Fruit fly (Drosophila melanogaster) whole organism, prepupa: ENCODE data around the gene CG2604.
A peak's percentile ranks its signal among the peaks of the same experiment; 100 is the strongest.

Source experiments
- Blimp-1 ChIP-seq: fragments of 200-800 bp; sonication (Bioruptor generic); optimal IDR thresholded peaks from 3 replicates; lab custom pipeline; 2017; ENCODE audit warnings: missing biosample characterization, missing genetic modification characterization, mild to moderate bottlenecking, moderate library complexity, missing genetic modification reagents
- CG10631 ChIP-seq: fragments of 200-800 bp; sonication (Bioruptor generic); optimal IDR thresholded peaks from 2 replicates; lab custom pipeline; 2016; ENCODE audit warnings: missing biosample characterization, missing genetic modification characterization
- CG10669 ChIP-seq: fragments of 200-800 bp; sonication (Bioruptor generic); optimal IDR thresholded peaks from 3 replicates; lab custom pipeline; 2018; ENCODE audit warnings: missing biosample characterization, mild to moderate bottlenecking, missing genetic modification characterization, moderate library complexity
- CG11294 ChIP-seq: fragments of 200-800 bp; sonication (Bioruptor generic); IDR thresholded peaks from 2 replicates; pipeline ENCODE4 v1.3.6; 2022; ENCODE audit warnings: missing biosample characterization, missing genetic modification characterization
- CG11762 ChIP-seq: fragments of 200-800 bp; sonication (Bioruptor generic); optimal IDR thresholded peaks from 3 replicates; lab custom pipeline; 2016; ENCODE audit warnings: missing biosample characterization, missing genetic modification characterization; ENCODE audit not compliant: insufficient read depth
- CG15336 ChIP-seq: fragments of 200-800 bp; sonication (Bioruptor generic); IDR thresholded peaks from 2 replicates; pipeline ENCODE4 v1.3.6; 2022; ENCODE audit warnings: missing biosample characterization, missing genetic modification characterization
- CG3032 ChIP-seq: fragments of 200-800 bp; optimal IDR thresholded peaks from 2 replicates; lab custom pipeline; 2019; ENCODE audit warnings: missing biosample characterization, mild to moderate bottlenecking, missing genetic modification characterization, moderate library complexity
- CG31627 ChIP-seq: fragments of 200-800 bp; sonication (Bioruptor generic); optimal IDR thresholded peaks from 3 replicates; lab custom pipeline; 2016; ENCODE audit warnings: missing biosample characterization, missing genetic modification characterization
- CG32006 ChIP-seq: fragments of 200-800 bp; sonication (Bioruptor generic); optimal IDR thresholded peaks from 3 replicates; lab custom pipeline; 2017; ENCODE audit warnings: missing biosample characterization, mild to moderate bottlenecking, missing genetic modification characterization
- CG34406 ChIP-seq: fragments of 200-800 bp; sonication (Bioruptor generic); optimal IDR thresholded peaks from 3 replicates; lab custom pipeline; 2016; ENCODE audit warnings: missing biosample characterization, missing genetic modification characterization
- CG3919 ChIP-seq: fragments of 200-800 bp; sonication (Bioruptor generic); optimal IDR thresholded peaks from 3 replicates; lab custom pipeline; 2016; ENCODE audit warnings: missing biosample characterization, missing genetic modification characterization
- CG4318 ChIP-seq: fragments of 200-800 bp; sonication (Bioruptor generic); optimal IDR thresholded peaks from 3 replicates; lab custom pipeline; 2017; ENCODE audit warnings: missing biosample characterization, mild to moderate bottlenecking, missing genetic modification characterization
- CG6163 ChIP-seq: fragments of 200-800 bp; sonication (Bioruptor generic); IDR thresholded peaks from 3 replicates; pipeline ENCODE4 v1.3.6; 2022; ENCODE audit warnings: missing biosample characterization, missing genetic modification characterization
- CG6792 ChIP-seq: fragments of 200-800 bp; sonication (Bioruptor generic); optimal IDR thresholded peaks from 3 replicates; lab custom pipeline; 2016; ENCODE audit warnings: missing biosample characterization, missing genetic modification characterization
- CG6808 ChIP-seq: fragments of 200-800 bp; sonication (Bioruptor generic); optimal IDR thresholded peaks from 3 replicates; lab custom pipeline; 2017; ENCODE audit warnings: missing biosample characterization, missing genetic modification characterization, mild to moderate bottlenecking, moderate library complexity, missing genetic modification reagents
- CG6854 ChIP-seq: fragments of 200-800 bp; sonication (Bioruptor generic); optimal IDR thresholded peaks from 2 replicates; lab custom pipeline; 2017; ENCODE audit warnings: missing biosample characterization, mild to moderate bottlenecking, missing genetic modification characterization
- CG8119 ChIP-seq: fragments of 200-800 bp; sonication (Bioruptor generic); IDR thresholded peaks from 3 replicates; pipeline ENCODE4 v1.3.6; 2022; ENCODE audit warnings: missing biosample characterization, missing genetic modification characterization
- CG8319 ChIP-seq: fragments of 200-800 bp; sonication (Bioruptor generic); optimal IDR thresholded peaks from 3 replicates; lab custom pipeline; 2016; ENCODE audit warnings: missing biosample characterization, missing genetic modification characterization
- Eip75B ChIP-seq: fragments of 200-800 bp; sonication (Bioruptor generic); optimal IDR thresholded peaks from 3 replicates; lab custom pipeline; 2016; ENCODE audit warnings: missing biosample characterization, missing genetic modification characterization
- Eip93F ChIP-seq: fragments of 200-800 bp; sonication (Bioruptor generic); optimal IDR thresholded peaks from 2 replicates; lab custom pipeline; 2016; ENCODE audit warnings: missing biosample characterization, mild to moderate bottlenecking, missing genetic modification characterization
- Ets21C ChIP-seq: fragments of 200-800 bp; sonication (Bioruptor generic); optimal IDR thresholded peaks from 3 replicates; lab custom pipeline; 2016; ENCODE audit warnings: missing biosample characterization, missing genetic modification characterization
- Ets96B ChIP-seq: fragments of 200-800 bp; optimal IDR thresholded peaks from 2 replicates; lab custom pipeline; 2019; ENCODE audit warnings: missing biosample characterization, mild to moderate bottlenecking, missing genetic modification characterization, moderate library complexity
- Gug ChIP-seq: fragments of 200-800 bp; sonication (Bioruptor generic); IDR thresholded peaks from 2 replicates; pipeline ENCODE4 v1.3.6; 2022; ENCODE audit warnings: missing biosample characterization, missing genetic modification characterization
- Hr38 ChIP-seq: sonication (Bioruptor generic); optimal IDR thresholded peaks from 2 replicates; lab custom pipeline; 2016; ENCODE audit warnings: missing biosample characterization, missing genetic modification characterization
- Hr39 ChIP-seq: fragments of 200-800 bp; sonication (Bioruptor generic); optimal IDR thresholded peaks from 2 replicates; lab custom pipeline; 2016; ENCODE audit warnings: missing biosample characterization, missing genetic modification characterization
- Lpt ChIP-seq: fragments of 200-800 bp; sonication (Bioruptor generic); optimal IDR thresholded peaks from 3 replicates; lab custom pipeline; 2016; ENCODE audit warnings: missing biosample characterization, missing genetic modification characterization
- Met ChIP-seq: fragments of 200-800 bp; sonication (Bioruptor generic); optimal IDR thresholded peaks from 3 replicates; lab custom pipeline; 2016; ENCODE audit warnings: missing biosample characterization, missing genetic modification characterization
- OdsH ChIP-seq: fragments of 200-800 bp; sonication (Bioruptor generic); optimal IDR thresholded peaks from 3 replicates; lab custom pipeline; 2016; ENCODE audit warnings: missing biosample characterization, missing genetic modification characterization
- Sox102F ChIP-seq: fragments of 200-800 bp; sonication (Bioruptor generic); optimal IDR thresholded peaks from 2 replicates; lab custom pipeline; 2016; ENCODE audit warnings: missing biosample characterization, mild to moderate bottlenecking, missing genetic modification characterization
- Sox14 ChIP-seq: fragments of 200-800 bp; sonication (Bioruptor generic); optimal IDR thresholded peaks from 3 replicates; lab custom pipeline; 2016; ENCODE audit warnings: missing biosample characterization, missing genetic modification characterization
- Sox15 ChIP-seq: fragments of 200-800 bp; sonication (Bioruptor generic); optimal IDR thresholded peaks from 3 replicates; lab custom pipeline; 2016; ENCODE audit warnings: missing biosample characterization, missing genetic modification characterization
- achi ChIP-seq: fragments of 200-800 bp; sonication (Bioruptor generic); optimal IDR thresholded peaks from 3 replicates; lab custom pipeline; 2016; ENCODE audit warnings: missing biosample characterization, missing genetic modification characterization
- acj6 ChIP-seq: fragments of 200-800 bp; sonication (Bioruptor generic); optimal IDR thresholded peaks from 3 replicates; lab custom pipeline; 2016; ENCODE audit warnings: missing biosample characterization, missing genetic modification characterization
- dsx ChIP-seq: fragments of 200-800 bp; optimal IDR thresholded peaks from 3 replicates; lab custom pipeline; 2019; ENCODE audit warnings: missing biosample characterization, mild to moderate bottlenecking, missing genetic modification characterization, moderate library complexity; ENCODE audit not compliant: poor library complexity, severe bottlenecking
- esn ChIP-seq: fragments of 200-800 bp; sonication (Bioruptor generic); optimal IDR thresholded peaks from 2 replicates; lab custom pipeline; 2016; ENCODE audit warnings: missing biosample characterization, mild to moderate bottlenecking, missing genetic modification characterization, moderate library complexity
- fd85E ChIP-seq: fragments of 200-800 bp; sonication (Bioruptor generic); optimal IDR thresholded peaks from 3 replicates; lab custom pipeline; 2016; ENCODE audit warnings: missing biosample characterization, missing genetic modification characterization
- fkh ChIP-seq: fragments of 200-800 bp; sonication (Bioruptor generic); optimal IDR thresholded peaks from 3 replicates; lab custom pipeline; 2017; ENCODE audit warnings: missing biosample characterization, mild to moderate bottlenecking, missing genetic modification characterization, moderate library complexity
- lz ChIP-seq: fragments of 200-800 bp; sonication (Bioruptor generic); optimal IDR thresholded peaks from 3 replicates; lab custom pipeline; 2016; ENCODE audit warnings: missing biosample characterization, missing genetic modification characterization
- net ChIP-seq: fragments of 200-800 bp; sonication (Bioruptor generic); optimal IDR thresholded peaks from 3 replicates; lab custom pipeline; 2016; ENCODE audit warnings: missing biosample characterization, missing genetic modification characterization
- pdm3 ChIP-seq: fragments of 200-800 bp; sonication (Bioruptor generic); optimal IDR thresholded peaks from 3 replicates; lab custom pipeline; 2016; ENCODE audit warnings: missing biosample characterization, missing genetic modification characterization
- salr ChIP-seq, 2 experiments: fragments of 200-800 bp; sonication (Bioruptor generic); optimal IDR thresholded peaks; 3 replicates each; lab custom pipeline; 2016 to 2018; ENCODE audit warnings: missing biosample characterization in 2 of 2, missing genetic modification characterization in 2 of 2, mild to moderate bottlenecking in 1 of 2
- svp ChIP-seq: fragments of 200-800 bp; sonication (Bioruptor generic); peaks from one replicate; lab custom pipeline; 2016; ENCODE audit warnings: missing biosample characterization, missing genetic modification characterization
- topi ChIP-seq: fragments of 200-800 bp; sonication (Bioruptor generic); optimal IDR thresholded peaks from 3 replicates; lab custom pipeline; 2016; ENCODE audit warnings: missing biosample characterization, missing genetic modification characterization

The CG2604 gene

DNA sequence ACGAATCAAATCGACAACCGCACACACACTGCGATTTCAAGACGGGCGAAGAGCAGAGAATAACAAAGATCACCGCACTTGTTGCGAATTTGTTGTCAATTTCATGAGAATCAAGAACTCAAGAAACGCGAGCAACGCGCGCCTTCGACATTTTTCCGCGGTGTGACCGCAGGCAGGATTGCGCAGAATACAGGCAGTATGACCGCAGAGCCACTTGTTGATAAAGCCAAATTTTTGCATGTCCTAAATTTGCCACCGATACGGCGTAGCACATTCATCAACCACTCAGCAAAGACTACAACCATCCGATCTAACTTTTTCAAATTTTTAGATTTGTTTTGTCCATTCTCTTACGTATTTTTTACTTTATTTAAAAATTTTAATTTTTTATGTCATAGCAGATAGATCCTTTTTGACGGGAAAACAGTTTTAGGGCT, 5.9 kb downstream of the CG2604 start, which contains the start of gene cno (continued):
- TF ChIP-seq dsx (GFP tag; lab: Kevin White, UChicago) = peak; percentile 49
- no peak for TF ChIP-seq Blimp-1 (GFP tag; lab: Kevin White, UChicago)
- TF ChIP-seq, all 60 proteins: peak for 10

DNA sequence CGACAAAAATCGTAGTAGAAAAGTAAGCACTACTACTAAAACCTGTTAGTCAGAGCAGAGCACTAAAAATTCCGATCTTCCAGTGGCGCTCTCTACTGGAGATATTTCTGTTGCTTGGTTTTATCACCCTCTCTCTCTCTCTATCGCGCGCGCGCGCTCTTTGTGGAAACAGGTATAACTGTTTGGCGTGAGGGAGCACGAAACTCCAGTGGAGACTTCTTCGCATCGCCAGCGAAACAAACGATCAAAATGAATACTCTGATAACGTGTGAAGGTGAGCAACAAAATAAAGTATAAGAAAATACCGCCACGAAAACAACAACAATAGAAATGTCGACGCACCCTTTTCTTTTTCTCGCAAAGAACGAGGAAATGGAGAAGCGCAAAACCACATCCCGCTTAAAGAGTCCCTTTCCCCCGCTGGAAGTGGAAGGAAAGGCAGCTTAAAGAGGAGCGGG, 6.8 kb downstream of the CG2604 start:
- TF ChIP-seq Sox14 (GFP tag; lab: Kevin White, UChicago) = no peak
- TF ChIP-seq Hr38 (GFP tag; lab: Kevin White, UChicago) = no peak
- no peak for TF ChIP-seq CG4318 (GFP tag; lab: Kevin White, UChicago)
- no peak for TF ChIP-seq achi (GFP tag; lab: Kevin White, UChicago)
- no peak for TF ChIP-seq CG10669 (GFP tag; lab: Kevin White, UChicago)
- no peak for TF ChIP-seq acj6
- no peak for TF ChIP-seq CG34406 (GFP tag; lab: Kevin White, UChicago)
- TF ChIP-seq lz (GFP tag; lab: Kevin White, UChicago) = no peak
- no peak for TF ChIP-seq pdm3 (GFP tag; lab: Kevin White, UChicago)
- no peak for TF ChIP-seq topi (GFP tag; lab: Kevin White, UChicago)
- TF ChIP-seq CG11762 (GFP tag; lab: Kevin White, UChicago) = no peak
- no peak for TF ChIP-seq CG10631
- no peak for TF ChIP-seq Ets96B
- no peak for TF ChIP-seq CG8319
- no peak for TF ChIP-seq CG15336 (GFP tag; lab: Robert Waterston, UW)
- TF ChIP-seq Gug (GFP tag; lab: Robert Waterston, UW) = no peak
- TF ChIP-seq CG8119 (GFP tag; lab: Robert Waterston, UW) = no peak

DNA sequence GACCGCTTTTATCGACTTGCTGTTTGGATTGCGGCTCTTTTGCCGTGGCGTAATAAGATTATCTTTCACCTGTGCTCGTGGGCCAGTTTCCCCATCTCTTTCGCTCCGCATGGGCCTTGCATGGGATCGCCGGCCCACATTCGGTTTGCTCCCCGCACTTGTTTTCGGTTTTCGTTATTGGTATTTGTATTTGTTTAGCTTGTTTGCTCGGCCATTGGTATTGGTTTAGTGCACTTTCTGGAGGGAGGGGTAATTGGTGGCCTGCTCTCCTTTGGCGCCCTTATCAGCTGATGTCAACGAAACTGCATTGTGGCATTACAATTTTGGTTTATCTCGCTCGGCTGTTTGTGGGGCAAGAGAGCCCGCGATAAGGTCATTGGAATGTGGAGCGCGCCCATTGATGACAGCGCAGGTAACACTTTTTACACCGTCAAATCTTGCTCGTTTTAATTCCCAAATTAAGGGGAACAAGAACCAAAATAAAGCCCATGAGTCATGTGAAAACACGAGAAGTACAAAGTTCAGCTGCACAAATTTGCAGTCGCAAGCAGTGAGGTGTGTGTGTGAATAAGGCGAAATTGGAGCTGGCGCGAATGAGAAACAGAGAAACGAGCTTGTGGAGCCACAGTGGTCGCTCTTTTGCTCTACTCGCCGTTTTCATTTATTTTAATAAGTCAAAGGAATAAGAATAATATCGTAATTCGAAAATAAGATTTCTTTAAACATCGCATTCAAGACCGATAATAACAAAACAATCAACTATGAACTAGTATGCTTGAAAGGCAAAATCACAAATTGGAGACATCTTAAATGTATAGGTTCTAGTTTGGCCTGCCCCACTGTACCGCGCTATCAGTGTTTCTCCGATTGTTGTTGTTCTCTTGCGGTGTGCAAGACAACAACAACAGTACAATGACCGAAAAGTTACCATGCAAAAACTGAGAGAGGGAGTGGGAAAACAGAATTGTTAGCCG, 7.5 kb downstream of the CG2604 start:
- peak; percentile 11 for TF ChIP-seq Eip93F (GFP tag; lab: Kevin White, UChicago)
- peak; percentile 87 for TF ChIP-seq CG10669 (GFP tag; lab: Kevin White, UChicago)
- TF ChIP-seq acj6 = peak; percentile 92
- peak; percentile 94 for TF ChIP-seq topi (GFP tag; lab: Kevin White, UChicago)
- TF ChIP-seq CG3919 (GFP tag; lab: Kevin White, UChicago) = peak; percentile 91
- peak; percentile 93 for TF ChIP-seq Sox14 (GFP tag; lab: Kevin White, UChicago)
- peak; percentile 44; the same call in 1 of the 2 replicates for TF ChIP-seq CG11294 (GFP tag; lab: Robert Waterston, UW)
- TF ChIP-seq CG3032 (tag; lab: Kevin White, UChicago) = peak; percentile 90
- TF ChIP-seq Hr39 (GFP tag; lab: Kevin White, UChicago) = peak; percentile 92
- TF ChIP-seq CG6854 (GFP tag; lab: Kevin White, UChicago) = peak; percentile 72
- peak; percentile 94 for TF ChIP-seq Sox102F (GFP tag; lab: Kevin White, UChicago)
- peak; percentile 100 for TF ChIP-seq fkh (GFP tag; lab: Kevin White, UChicago)
- peak; percentile 82 for TF ChIP-seq Hr38 (GFP tag; lab: Kevin White, UChicago)
- TF ChIP-seq svp (GFP tag; lab: Kevin White, UChicago) = peak; percentile 92
- TF ChIP-seq esn (GFP tag; lab: Kevin White, UChicago) = peak; percentile 94
- TF ChIP-seq CG31627 (GFP tag; lab: Kevin White, UChicago) = peak; percentile 92
- TF ChIP-seq fd85E = peak; percentile 69
- peak; percentile 92 for TF ChIP-seq OdsH
- TF ChIP-seq salr (GFP tag; optimal IDR thresholded peaks at IDR 0.05; lab: Kevin White, UChicago) = peak; percentile 71 to 83
- TF ChIP-seq CG6792 (GFP tag; lab: Kevin White, UChicago) = peak; percentile 91
- peak; percentile 89 for TF ChIP-seq CG32006 (GFP tag; lab: Kevin White, UChicago)
- peak; percentile 91 for TF ChIP-seq CG15336 (GFP tag; lab: Robert Waterston, UW)
- TF ChIP-seq CG6808 (GFP tag; lab: Kevin White, UChicago) = peak; percentile 92
- TF ChIP-seq Blimp-1 (GFP tag; lab: Kevin White, UChicago) = peak; percentile 74
- TF ChIP-seq Eip75B (GFP tag; lab: Kevin White, UChicago) = peak; percentile 92
- TF ChIP-seq Gug (GFP tag; lab: Robert Waterston, UW) = peak; percentile 69
- TF ChIP-seq Met (GFP tag; lab: Kevin White, UChicago) = peak; percentile 93
- peak; percentile 84 for TF ChIP-seq Lpt (GFP tag; lab: Kevin White, UChicago)
- peak; percentile 92 for TF ChIP-seq CG6163
- TF ChIP-seq CG34406 (GFP tag; lab: Kevin White, UChicago) = peak; percentile 87
- peak; percentile 82 for TF ChIP-seq Sox15
- peak; percentile 89 for TF ChIP-seq achi (GFP tag; lab: Kevin White, UChicago)
- TF ChIP-seq Ets21C (GFP tag; lab: Kevin White, UChicago) = peak; percentile 87
- TF ChIP-seq CG4318 (GFP tag; lab: Kevin White, UChicago) = peak; percentile 74
- TF ChIP-seq net (GFP tag; lab: Kevin White, UChicago) = peak; percentile 92
